Worm (Caenorhabditis elegans) whole organism, L3 larva: ENCODE measurements around the gene cysl-3.

Source experiments
- ama-1 ChIP-seq: fragments of 150-350 bp; optimal IDR thresholded peaks from 2 replicates; lab custom pipeline; 2018
- jun-1 ChIP-seq: fragments of 150-350 bp; optimal IDR thresholded peaks from 2 replicates; lab custom pipeline; 2014; ENCODE audit warnings: missing biosample characterization, missing genetic modification reagents, missing genetic modification characterization
- nhr-12 ChIP-seq: fragments of 150-350 bp; optimal IDR thresholded peaks from 2 replicates; lab custom pipeline; 2014; ENCODE audit warnings: missing biosample characterization, missing genetic modification characterization
- nhr-28 ChIP-seq: fragments of 150-350 bp; optimal IDR thresholded peaks from 2 replicates; lab custom pipeline; 2014; ENCODE audit warnings: missing biosample characterization, missing genetic modification characterization
- pha-4 ChIP-seq: fragments of 150-350 bp; optimal IDR thresholded peaks from 2 replicates; lab custom pipeline; 2014; ENCODE audit warnings: missing biosample characterization, missing genetic modification reagents, missing genetic modification characterization
- unc-39 ChIP-seq: sonication (generic microtip); optimal IDR thresholded peaks from 4 replicates; lab custom pipeline; 2017; ENCODE audit warnings: missing biosample characterization, missing genetic modification characterization
- unc-62 ChIP-seq: fragments of 150-350 bp; sonication (generic microtip); optimal IDR thresholded peaks from 4 replicates; lab custom pipeline; 2014; ENCODE audit warnings: missing biosample characterization, missing genetic modification reagents, missing genetic modification characterization

ce11 chrV:3801787-3802417 lies 26.0 kb upstream of the cysl-3 start:
- TF ChIP-seq unc-62 (GFP tag; lab: Kevin White, UChicago) = no peak
- TF ChIP-seq jun-1 (tag; lab: Kevin White, UChicago) = no peak
- TF ChIP-seq nhr-12 (tag; lab: Kevin White, UChicago) = no peak
- no peak for TF ChIP-seq unc-39 (tag; lab: Kevin White, UChicago)
- no peak for TF ChIP-seq pha-4 (tag; lab: Kevin White, UChicago)
- no peak for TF ChIP-seq nhr-28
- no peak for TF ChIP-seq ama-1 (lab: Kevin White, UChicago)
